Fruit fly (Drosophila melanogaster): ENCODE data around the gene HDAC11.

The HDAC11 gene

DNA sequence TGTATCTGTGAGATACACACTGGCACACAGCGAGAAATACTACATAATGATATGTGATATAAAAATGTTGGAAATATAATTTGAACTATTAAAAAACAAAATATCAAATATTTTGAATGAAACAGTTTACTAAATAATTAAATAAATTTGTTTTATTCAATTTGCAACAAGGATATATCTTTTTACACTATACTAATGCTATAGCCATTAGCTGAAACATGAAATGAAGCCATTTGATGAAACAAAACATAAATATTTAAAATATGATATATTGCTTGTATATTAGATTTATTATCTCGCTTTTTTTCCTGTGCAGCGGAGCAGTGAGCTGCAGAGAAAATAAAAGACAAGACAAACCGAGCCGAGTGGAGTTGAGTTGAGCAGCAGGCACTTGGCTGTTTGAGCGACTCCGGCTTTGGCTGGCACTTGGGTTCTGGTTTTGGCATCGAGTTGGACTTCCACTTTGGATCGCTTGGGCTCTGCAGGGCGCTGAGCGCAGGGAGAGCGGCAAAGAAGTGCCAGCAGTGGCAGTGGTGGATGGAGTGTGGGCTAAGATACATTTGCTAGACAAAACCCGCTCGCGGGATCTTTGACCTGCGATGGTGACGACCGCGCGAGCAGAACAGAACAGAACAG lies 37.4 kb upstream of the HDAC11 start (continued):
- TF ChIP-seq jing (GFP tag; optimal IDR thresholded peaks at IDR 0.05) (no peak), CG4730 (GFP tag; IDR thresholded peaks at IDR 0.05) (peak; percentile 64), CrebB (tag; optimal IDR thresholded peaks at IDR 0.05) (peak; percentile 61), Oli (tag; optimal IDR thresholded peaks at IDR 0.05) (peak; percentile 78), tin (GFP tag; optimal IDR thresholded peaks at IDR 0.05) (peak; percentile 52), Camta (GFP tag; optimal IDR thresholded peaks at IDR 0.05) (no peak), CG9215 (GFP tag; IDR thresholded peaks at IDR 0.05) (peak; percentile 57), stc (GFP tag; IDR thresholded peaks at IDR 0.05) (no peak; the same call in 1 of the 2 replicates), Trl (optimal IDR thresholded peaks at IDR 0.05) (peak in 1 of 2 experiments; percentile 30), Trl (GFP tag; optimal IDR thresholded peaks at IDR 0.05) (no peak), CG12942 (GFP tag; optimal IDR thresholded peaks at IDR 0.05) (peak; percentile 52), CG7372 (GFP tag; IDR thresholded peaks at IDR 0.05) (no peak), Ets65A (GFP tag) (peak; percentile 36), Awh (GFP tag; IDR thresholded peaks at IDR 0.05) (peak; percentile 36; the same call in 1 of the 2 replicates), CG32532 (GFP tag; IDR thresholded peaks at IDR 0.05) (peak; percentile 62; the same call in 1 of the 2 replicates), CG15601 (tag; optimal IDR thresholded peaks at IDR 0.05) (peak; percentile 84), org-1 (GFP tag; optimal IDR thresholded peaks at IDR 0.05) (peak; percentile 66), CG4854 (GFP tag; optimal IDR thresholded peaks at IDR 0.05) (no peak), unpg (GFP tag; optimal IDR thresholded peaks at IDR 0.05) (peak; percentile 85), tna (GFP tag; IDR thresholded peaks at IDR 0.05; ENCODE audit: partially characterized antibody) (no peak), CG15479 (GFP tag; optimal IDR thresholded peaks at IDR 0.05) (no peak), Spps (tag; optimal IDR thresholded peaks at IDR 0.05) (peak; percentile 75), br (optimal IDR thresholded peaks at IDR 0.05) (no peak), pho (GFP tag; optimal IDR thresholded peaks at IDR 0.05) (no peak), CG17361 (GFP tag; IDR thresholded peaks at IDR 0.05) (peak; percentile 98), crp (GFP tag; optimal IDR thresholded peaks at IDR 0.05) (peak in 1 of 2 experiments; percentile 18), CG2129 (GFP tag; IDR thresholded peaks at IDR 0.05; ENCODE audit: partially characterized antibody) (no peak), cato (GFP tag; optimal IDR thresholded peaks at IDR 0.05; ENCODE audit: borderline replicate concordance) (peak; percentile 35), tio (GFP tag; optimal IDR thresholded peaks at IDR 0.05) (no peak), Sin3A (optimal IDR thresholded peaks at IDR 0.05) (no peak), CG10366 (GFP tag; IDR thresholded peaks at IDR 0.05) (0 out of 2 replicates have a peak, but pooled peaks have one; percentile 19), CG11560 (tag; IDR thresholded peaks at IDR 0.05) (0 out of 3 replicates have a peak, but pooled peaks have one; percentile 42), Atf3 (GFP tag; optimal IDR thresholded peaks at IDR 0.05) (no peak), CG6683 (GFP tag; optimal IDR thresholded peaks at IDR 0.05) (no peak), CG33557 (GFP tag; optimal IDR thresholded peaks at IDR 0.05) (peak; percentile 89), CG13287 (GFP tag; IDR thresholded peaks at IDR 0.05; ENCODE audit: partially characterized antibody) (no peak), GATAe (GFP tag; conservative IDR thresholded peaks at IDR 0.05) (no peak), Abd-B (GFP tag; optimal IDR thresholded peaks at IDR 0.05) (peak; percentile 83), CG2120 (GFP tag; optimal IDR thresholded peaks at IDR 0.05) (peak; percentile 18), gt (GFP tag; IDR thresholded peaks at IDR 0.05) (no peak), CTCF (GFP tag; optimal IDR thresholded peaks at IDR 0.05) (no peak), CG31388 (GFP tag; optimal IDR thresholded peaks at IDR 0.05) (no peak), Tbp (GFP tag; optimal IDR thresholded peaks at IDR 0.05) (no peak), ham (GFP tag; IDR thresholded peaks at IDR 0.05) (no peak), bbx (GFP tag; IDR thresholded peaks at IDR 0.05; ENCODE audit: partially characterized antibody) (no peak), CG18262 (tag; optimal IDR thresholded peaks at IDR 0.05) (peak; percentile 97), CG13894 (tag; optimal IDR thresholded peaks at IDR 0.05) (no peak), ro (GFP tag; IDR thresholded peaks at IDR 0.05) (no peak; the same call in 1 of the 2 replicates), z (GFP tag; IDR thresholded peaks at IDR 0.05) (peak; percentile 93), HLH4C (GFP tag; IDR thresholded peaks at IDR 0.05; ENCODE audit: partially characterized antibody) (no peak), CG12391 (tag; optimal IDR thresholded peaks at IDR 0.05) (peak; percentile 87)
